Fruit fly (Drosophila melanogaster) whole organism, prepupa: ENCODE data around the gene CG43658.

ENCODE experiments used
- Blimp-1 ChIP-seq: fragments of 200-800 bp; sonication (Bioruptor generic); optimal IDR thresholded peaks from 3 replicates; lab custom pipeline; 2017; ENCODE audit warnings: missing biosample characterization, missing genetic modification characterization, mild to moderate bottlenecking, moderate library complexity, missing genetic modification reagents
- CG10669 ChIP-seq: fragments of 200-800 bp; sonication (Bioruptor generic); optimal IDR thresholded peaks from 3 replicates; lab custom pipeline; 2018; ENCODE audit warnings: missing biosample characterization, mild to moderate bottlenecking, missing genetic modification characterization, moderate library complexity
- CG11294 ChIP-seq: fragments of 200-800 bp; sonication (Bioruptor generic); IDR thresholded peaks from 2 replicates; pipeline ENCODE4 v1.3.6; 2022; ENCODE audit warnings: missing biosample characterization, missing genetic modification characterization
- CG11762 ChIP-seq: fragments of 200-800 bp; sonication (Bioruptor generic); optimal IDR thresholded peaks from 3 replicates; lab custom pipeline; 2016; ENCODE audit warnings: missing biosample characterization, missing genetic modification characterization; ENCODE audit not compliant: insufficient read depth
- CG11902 ChIP-seq: fragments of 200-800 bp; sonication (Bioruptor generic); optimal IDR thresholded peaks from 3 replicates; lab custom pipeline; 2016; ENCODE audit warnings: missing biosample characterization, missing genetic modification characterization
- CG15336 ChIP-seq: fragments of 200-800 bp; sonication (Bioruptor generic); IDR thresholded peaks from 2 replicates; pipeline ENCODE4 v1.3.6; 2022; ENCODE audit warnings: missing biosample characterization, missing genetic modification characterization
- CG3032 ChIP-seq: fragments of 200-800 bp; optimal IDR thresholded peaks from 2 replicates; lab custom pipeline; 2019; ENCODE audit warnings: missing biosample characterization, mild to moderate bottlenecking, missing genetic modification characterization, moderate library complexity
- CG6792 ChIP-seq: fragments of 200-800 bp; sonication (Bioruptor generic); optimal IDR thresholded peaks from 3 replicates; lab custom pipeline; 2016; ENCODE audit warnings: missing biosample characterization, missing genetic modification characterization
- CG6808 ChIP-seq: fragments of 200-800 bp; sonication (Bioruptor generic); optimal IDR thresholded peaks from 3 replicates; lab custom pipeline; 2017; ENCODE audit warnings: missing biosample characterization, missing genetic modification characterization, mild to moderate bottlenecking, moderate library complexity, missing genetic modification reagents
- CG6854 ChIP-seq: fragments of 200-800 bp; sonication (Bioruptor generic); optimal IDR thresholded peaks from 2 replicates; lab custom pipeline; 2017; ENCODE audit warnings: missing biosample characterization, mild to moderate bottlenecking, missing genetic modification characterization
- CG7368 ChIP-seq: fragments of 200-800 bp; sonication (Bioruptor generic); optimal IDR thresholded peaks from 3 replicates; lab custom pipeline; 2016; ENCODE audit warnings: missing biosample characterization, missing genetic modification characterization
- CG8119 ChIP-seq: fragments of 200-800 bp; sonication (Bioruptor generic); IDR thresholded peaks from 3 replicates; pipeline ENCODE4 v1.3.6; 2022; ENCODE audit warnings: missing biosample characterization, missing genetic modification characterization
- CG9139 ChIP-seq: fragments of 200-800 bp; sonication (Bioruptor generic); optimal IDR thresholded peaks from 3 replicates; lab custom pipeline; 2017; ENCODE audit warnings: missing biosample characterization, mild to moderate bottlenecking, missing genetic modification characterization
- Eip75B ChIP-seq: fragments of 200-800 bp; sonication (Bioruptor generic); optimal IDR thresholded peaks from 3 replicates; lab custom pipeline; 2016; ENCODE audit warnings: missing biosample characterization, missing genetic modification characterization
- Eip78C ChIP-seq: fragments of 200-800 bp; sonication (Bioruptor generic); peaks from one replicate; lab custom pipeline; 2016; ENCODE audit warnings: missing biosample characterization, missing genetic modification characterization
- Eip93F ChIP-seq: fragments of 200-800 bp; sonication (Bioruptor generic); optimal IDR thresholded peaks from 2 replicates; lab custom pipeline; 2016; ENCODE audit warnings: missing biosample characterization, mild to moderate bottlenecking, missing genetic modification characterization
- Ets21C ChIP-seq: fragments of 200-800 bp; sonication (Bioruptor generic); optimal IDR thresholded peaks from 3 replicates; lab custom pipeline; 2016; ENCODE audit warnings: missing biosample characterization, missing genetic modification characterization
- Ets96B ChIP-seq: fragments of 200-800 bp; optimal IDR thresholded peaks from 2 replicates; lab custom pipeline; 2019; ENCODE audit warnings: missing biosample characterization, mild to moderate bottlenecking, missing genetic modification characterization, moderate library complexity
- Hr39 ChIP-seq: fragments of 200-800 bp; sonication (Bioruptor generic); optimal IDR thresholded peaks from 2 replicates; lab custom pipeline; 2016; ENCODE audit warnings: missing biosample characterization, missing genetic modification characterization
- Lpt ChIP-seq: fragments of 200-800 bp; sonication (Bioruptor generic); optimal IDR thresholded peaks from 3 replicates; lab custom pipeline; 2016; ENCODE audit warnings: missing biosample characterization, missing genetic modification characterization
- Met ChIP-seq: fragments of 200-800 bp; sonication (Bioruptor generic); optimal IDR thresholded peaks from 3 replicates; lab custom pipeline; 2016; ENCODE audit warnings: missing biosample characterization, missing genetic modification characterization
- OdsH ChIP-seq: fragments of 200-800 bp; sonication (Bioruptor generic); optimal IDR thresholded peaks from 3 replicates; lab custom pipeline; 2016; ENCODE audit warnings: missing biosample characterization, missing genetic modification characterization
- Sox14 ChIP-seq: fragments of 200-800 bp; sonication (Bioruptor generic); optimal IDR thresholded peaks from 3 replicates; lab custom pipeline; 2016; ENCODE audit warnings: missing biosample characterization, missing genetic modification characterization
- Sox15 ChIP-seq: fragments of 200-800 bp; sonication (Bioruptor generic); optimal IDR thresholded peaks from 3 replicates; lab custom pipeline; 2016; ENCODE audit warnings: missing biosample characterization, missing genetic modification characterization
- cyc ChIP-seq: fragments of 200-800 bp; sonication (Bioruptor generic); optimal IDR thresholded peaks from 3 replicates; lab custom pipeline; 2016; ENCODE audit warnings: missing biosample characterization, missing genetic modification characterization
- esn ChIP-seq: fragments of 200-800 bp; sonication (Bioruptor generic); optimal IDR thresholded peaks from 2 replicates; lab custom pipeline; 2016; ENCODE audit warnings: missing biosample characterization, mild to moderate bottlenecking, missing genetic modification characterization, moderate library complexity
- fd59A ChIP-seq: fragments of 200-800 bp; sonication (Bioruptor generic); optimal IDR thresholded peaks from 2 replicates; lab custom pipeline; 2017; ENCODE audit warnings: missing biosample characterization, mild to moderate bottlenecking, missing genetic modification characterization, missing genetic modification reagents
- fd85E ChIP-seq: fragments of 200-800 bp; sonication (Bioruptor generic); optimal IDR thresholded peaks from 3 replicates; lab custom pipeline; 2016; ENCODE audit warnings: missing biosample characterization, missing genetic modification characterization
- fkh ChIP-seq: fragments of 200-800 bp; sonication (Bioruptor generic); optimal IDR thresholded peaks from 3 replicates; lab custom pipeline; 2017; ENCODE audit warnings: missing biosample characterization, mild to moderate bottlenecking, missing genetic modification characterization, moderate library complexity
- lz ChIP-seq: fragments of 200-800 bp; sonication (Bioruptor generic); optimal IDR thresholded peaks from 3 replicates; lab custom pipeline; 2016; ENCODE audit warnings: missing biosample characterization, missing genetic modification characterization
- net ChIP-seq: fragments of 200-800 bp; sonication (Bioruptor generic); optimal IDR thresholded peaks from 3 replicates; lab custom pipeline; 2016; ENCODE audit warnings: missing biosample characterization, missing genetic modification characterization
- pdm3 ChIP-seq: fragments of 200-800 bp; sonication (Bioruptor generic); optimal IDR thresholded peaks from 3 replicates; lab custom pipeline; 2016; ENCODE audit warnings: missing biosample characterization, missing genetic modification characterization
- spab ChIP-seq: fragments of 200-800 bp; sonication (Bioruptor generic); optimal IDR thresholded peaks from 2 replicates; lab custom pipeline; 2017; ENCODE audit warnings: missing biosample characterization, mild to moderate bottlenecking, missing genetic modification characterization, missing genetic modification reagents
- ss ChIP-seq, 2 experiments: fragments of 200-800 bp; sonication (Bioruptor generic); optimal IDR thresholded peaks; 2 replicates in 1 of 2; 3 replicates in 1 of 2; lab custom pipeline; 2017 to 2018; ENCODE audit warnings: mild to moderate bottlenecking in 2 of 2, missing biosample characterization in 2 of 2, missing genetic modification characterization in 2 of 2, moderate library complexity in 1 of 2
- svp ChIP-seq: fragments of 200-800 bp; sonication (Bioruptor generic); peaks from one replicate; lab custom pipeline; 2016; ENCODE audit warnings: missing biosample characterization, missing genetic modification characterization
- topi ChIP-seq: fragments of 200-800 bp; sonication (Bioruptor generic); optimal IDR thresholded peaks from 3 replicates; lab custom pipeline; 2016; ENCODE audit warnings: missing biosample characterization, missing genetic modification characterization

Gene CG43658

dm6 chrX:17506965-17507878 is 53.8 kb downstream of the CG43658 start (continued):
- TF ChIP-seq lz (GFP tag; lab: Kevin White, UChicago) (peak; percentile 84), CG8119 (peak; percentile 83), Met (GFP tag; lab: Kevin White, UChicago) (peak; percentile 83), CG11294 (GFP tag; lab: Robert Waterston, UW) (peak; percentile 64), CG11902 (peak; percentile 67), CG6808 (GFP tag; lab: Kevin White, UChicago) (peak; percentile 52), fkh (peak; percentile 54), CG3032 (tag; lab: Kevin White, UChicago) (peak; percentile 76), Blimp-1 (no peak), Ets96B (tag; lab: Kevin White, UChicago) (peak; percentile 78), pdm3 (GFP tag; lab: Kevin White, UChicago) (peak; percentile 86), CG6792 (peak; percentile 79), CG7368 (GFP tag; lab: Kevin White, UChicago) (peak; percentile 82), fd85E (GFP tag; lab: Kevin White, UChicago) (no peak), CG9139 (GFP tag; lab: Kevin White, UChicago) (peak; percentile 59), Sox15 (GFP tag; lab: Kevin White, UChicago) (peak; percentile 69), Sox14 (GFP tag; lab: Kevin White, UChicago) (peak; percentile 86), cyc (GFP tag; lab: Kevin White, UChicago) (peak; percentile 75), CG10669 (GFP tag; lab: Kevin White, UChicago) (peak; percentile 89), net (GFP tag; lab: Kevin White, UChicago) (peak; percentile 87), Ets21C (GFP tag; lab: Kevin White, UChicago) (peak; percentile 68), Hr39 (GFP tag; lab: Kevin White, UChicago) (peak; percentile 84), OdsH (peak; percentile 89), CG6854 (GFP tag; lab: Kevin White, UChicago) (peak; percentile 21), svp (GFP tag; lab: Kevin White, UChicago) (peak; percentile 88), fd59A (GFP tag; lab: Kevin White, UChicago) (peak; percentile 67), Lpt (GFP tag; lab: Kevin White, UChicago) (peak; percentile 74), Eip93F (GFP tag; lab: Kevin White, UChicago) (no peak), ss (GFP tag; optimal IDR thresholded peaks at IDR 0.05; lab: Kevin White, UChicago) (peak; percentile 27 to 61)

- TF ChIP-seq Eip75B (GFP tag; lab: Kevin White, UChicago) (no peak), CG6808 (GFP tag; lab: Kevin White, UChicago) (peak; percentile 13), spab (GFP tag; lab: Kevin White, UChicago) (no peak), CG11762 (GFP tag; lab: Kevin White, UChicago) (no peak), Eip78C (GFP tag; lab: Kevin White, UChicago) (peak; percentile 13), CG7368 (GFP tag; lab: Kevin White, UChicago) (no peak), CG8119 (no peak), CG15336 (GFP tag; lab: Robert Waterston, UW) (no peak), Ets21C (GFP tag; lab: Kevin White, UChicago) (no peak), Hr39 (GFP tag; lab: Kevin White, UChicago) (no peak), fkh (no peak)
Observed at dm6 chrX:17506292-17506691, 54.7 kb downstream of the CG43658 start.

- peak; percentile 20 for TF ChIP-seq esn
- no peak for TF ChIP-seq CG6808 (GFP tag; lab: Kevin White, UChicago)
- TF ChIP-seq Met (GFP tag; lab: Kevin White, UChicago): peak; percentile 24
- peak; percentile 18 for TF ChIP-seq topi (GFP tag; lab: Kevin White, UChicago)
- peak; percentile 60 for TF ChIP-seq Eip78C (GFP tag; lab: Kevin White, UChicago)
- TF ChIP-seq svp (GFP tag; lab: Kevin White, UChicago): peak; percentile 35
Observed at dm6 chrX:17505595-17505994, 55.4 kb downstream of the CG43658 start.
